Worm (Caenorhabditis elegans) whole organism, late embryonic: ENCODE results near the gene nlp-50.

Source experiments
- C38D4.7 ChIP-seq: fragments of 200-800 bp; sonication (Bioruptor generic); optimal IDR thresholded peaks from 2 replicates; lab custom pipeline; 2018; ENCODE audit warnings: mild to moderate bottlenecking, missing genetic modification characterization, moderate library complexity, missing compliant biosample characterization
- F13H6.1 ChIP-seq: sonication (generic microtip); optimal IDR thresholded peaks from 2 replicates; lab custom pipeline; 2016; ENCODE audit warnings: missing genetic modification characterization, missing compliant biosample characterization
- ahr-1 ChIP-seq: sonication (generic microtip); optimal IDR thresholded peaks from 2 replicates; lab custom pipeline; 2016; ENCODE audit warnings: missing genetic modification characterization, missing compliant biosample characterization
- ceh-19 ChIP-seq: fragments of 200-800 bp; sonication (Bioruptor generic); optimal IDR thresholded peaks from 2 replicates; lab custom pipeline; 2018; ENCODE audit warnings: mild to moderate bottlenecking, missing genetic modification characterization, missing compliant biosample characterization
- ceh-22 ChIP-seq: sonication (generic microtip); optimal IDR thresholded peaks from 2 replicates; lab custom pipeline; 2017; ENCODE audit warnings: missing biosample characterization, missing genetic modification characterization
- ceh-24 ChIP-seq: sonication (generic microtip); optimal IDR thresholded peaks from 2 replicates; lab custom pipeline; 2016; ENCODE audit warnings: mild to moderate bottlenecking, missing genetic modification characterization, missing compliant biosample characterization
- ceh-31 ChIP-seq: sonication (generic microtip); optimal IDR thresholded peaks from 2 replicates; lab custom pipeline; 2016; ENCODE audit warnings: missing genetic modification characterization, missing compliant biosample characterization
- ceh-34 ChIP-seq: sonication (generic microtip); optimal IDR thresholded peaks from 2 replicates; lab custom pipeline; 2016; ENCODE audit warnings: mild to moderate bottlenecking, missing genetic modification characterization, missing compliant biosample characterization
- ceh-45 ChIP-seq: fragments of 200-800 bp; sonication (Bioruptor generic); IDR thresholded peaks from 2 replicates; pipeline ENCODE4 v1.3.6; 2022; ENCODE audit warnings: missing genetic modification reagents, missing genetic modification characterization, missing compliant biosample characterization
- ceh-48 ChIP-seq: sonication (generic microtip); optimal IDR thresholded peaks from 2 replicates; lab custom pipeline; 2016; ENCODE audit warnings: missing genetic modification characterization, inconsistent platforms, missing compliant biosample characterization
- ceh-6 ChIP-seq: fragments of 200-800 bp; sonication (Bioruptor generic); optimal IDR thresholded peaks from 2 replicates; lab custom pipeline; 2018; ENCODE audit warnings: mild to moderate bottlenecking, missing genetic modification characterization, missing compliant biosample characterization
- dve-1 ChIP-seq: sonication (generic microtip); optimal IDR thresholded peaks from 2 replicates; lab custom pipeline; 2017; ENCODE audit warnings: antibody characterized with exemption, mild to moderate bottlenecking, missing genetic modification characterization, missing compliant biosample characterization
- eyg-1 ChIP-seq: sonication (generic microtip); optimal IDR thresholded peaks from 2 replicates; lab custom pipeline; 2016; ENCODE audit warnings: missing genotype, missing genetic modification characterization, missing compliant biosample characterization
- fax-1 ChIP-seq: sonication (generic microtip); optimal IDR thresholded peaks from 2 replicates; lab custom pipeline; 2016; ENCODE audit warnings: missing genotype, missing genetic modification characterization, missing compliant biosample characterization
- fkh-6 ChIP-seq: sonication (generic microtip); optimal IDR thresholded peaks from 2 replicates; lab custom pipeline; 2016; ENCODE audit warnings: missing genetic modification characterization, missing compliant biosample characterization
- hlh-30 ChIP-seq: sonication (generic microtip); optimal IDR thresholded peaks from 2 replicates; lab custom pipeline; 2017; ENCODE audit warnings: antibody characterized with exemption, missing genetic modification characterization, missing compliant biosample characterization; ENCODE audit not compliant: insufficient read depth
- hlh-8 ChIP-seq: sonication (generic microtip); optimal IDR thresholded peaks from 2 replicates; lab custom pipeline; 2016; ENCODE audit warnings: missing genotype, missing genetic modification characterization, missing compliant biosample characterization
- lim-6 ChIP-seq: sonication (generic microtip); optimal IDR thresholded peaks from 2 replicates; lab custom pipeline; 2016; ENCODE audit warnings: missing genetic modification characterization, missing compliant biosample characterization
- madf-2 ChIP-seq: sonication (generic microtip); optimal IDR thresholded peaks from 2 replicates; lab custom pipeline; 2017; ENCODE audit warnings: missing genetic modification characterization, missing compliant biosample characterization
- nfya-1 ChIP-seq: sonication (generic microtip); optimal IDR thresholded peaks from 2 replicates; lab custom pipeline; 2017; ENCODE audit warnings: missing genetic modification characterization, mild to moderate bottlenecking, missing compliant biosample characterization, antibody characterized with exemption, moderate library complexity
- nhr-11 ChIP-seq: fragments of 150-350 bp; optimal IDR thresholded peaks from 2 replicates; lab custom pipeline; 2014; ENCODE audit warnings: missing biosample characterization, missing genetic modification characterization
- nhr-232 ChIP-seq: sonication (generic microtip); optimal IDR thresholded peaks from 2 replicates; lab custom pipeline; 2016; ENCODE audit warnings: missing genetic modification characterization, missing compliant biosample characterization
- npax-4 ChIP-seq: sonication (generic microtip); optimal IDR thresholded peaks from 2 replicates; lab custom pipeline; 2016; ENCODE audit warnings: missing genetic modification characterization, missing compliant biosample characterization
- odd-2 ChIP-seq: sonication (generic microtip); optimal IDR thresholded peaks from 2 replicates; lab custom pipeline; 2017; ENCODE audit warnings: antibody characterized with exemption, mild to moderate bottlenecking, missing genetic modification characterization, missing compliant biosample characterization
- pat-9 ChIP-seq: fragments of 200-800 bp; sonication (Bioruptor generic); optimal IDR thresholded peaks from 2 replicates; lab custom pipeline; 2018; ENCODE audit warnings: mild to moderate bottlenecking, missing genetic modification characterization, moderate library complexity, missing compliant biosample characterization
- pha-2 ChIP-seq: sonication (generic microtip); optimal IDR thresholded peaks from 2 replicates; lab custom pipeline; 2017; ENCODE audit warnings: mild to moderate bottlenecking, missing genetic modification characterization, missing compliant biosample characterization
- pros-1 ChIP-seq: fragments of 150-350 bp; optimal IDR thresholded peaks from 2 replicates; lab custom pipeline; 2014; ENCODE audit warnings: missing biosample characterization, missing genetic modification reagents, missing genetic modification characterization
- rnt-1 ChIP-seq: sonication (generic microtip); optimal IDR thresholded peaks from 2 replicates; lab custom pipeline; 2016; ENCODE audit warnings: missing genetic modification characterization, missing compliant biosample characterization
- sox-2 ChIP-seq: fragments of 200-800 bp; sonication (Bioruptor generic); IDR thresholded peaks from 2 replicates; pipeline ENCODE4 v1.3.6; 2022; ENCODE audit warnings: missing genetic modification reagents, missing genetic modification characterization, missing compliant biosample characterization
- tbx-2 ChIP-seq: sonication (generic microtip); optimal IDR thresholded peaks from 2 replicates; lab custom pipeline; 2016; ENCODE audit warnings: missing genetic modification characterization, missing compliant biosample characterization
- ttx-3 ChIP-seq: sonication (generic microtip); optimal IDR thresholded peaks from 2 replicates; lab custom pipeline; 2016; ENCODE audit warnings: missing genetic modification reagents, missing genetic modification characterization, missing compliant biosample characterization
- unc-3 ChIP-seq, 2 experiments: fragments of 200-800 bp in 1 of 2; sonication (Bioruptor generic) in 1 of 2; sonication (generic microtip) in 1 of 2; conservative IDR thresholded peaks in 1 of 2; optimal IDR thresholded peaks in 1 of 2; 2 replicates each; pipeline versions ENCODE4 v1.3.6 to Lab custom; 2016 to 2022; ENCODE audit warnings: missing compliant biosample characterization in 2 of 2, missing genetic modification characterization in 2 of 2, missing genetic modification reagents in 1 of 2
- unc-42 ChIP-seq: sonication (generic microtip); optimal IDR thresholded peaks from 2 replicates; lab custom pipeline; 2016; ENCODE audit warnings: missing genotype, missing genetic modification characterization, missing compliant biosample characterization
- zip-5 ChIP-seq: sonication (generic microtip); optimal IDR thresholded peaks from 2 replicates; lab custom pipeline; 2016; ENCODE audit warnings: missing genetic modification characterization, missing compliant biosample characterization

Gene nlp-50

ce11 chrII:6807162-6807561 lies 42.3 kb downstream of the nlp-50 start, which contains the start of gene F31E8.5:
Gene F31E8.5 (minus strand): TSS chrII:6807262.
- no peak for TF ChIP-seq ceh-6 (GFP tag; lab: Kevin White, UChicago)
- TF ChIP-seq nfya-1 (tag; lab: Kevin White, UChicago) = no peak
- TF ChIP-seq odd-2 = no peak
- TF ChIP-seq hlh-30 (tag; lab: Kevin White, UChicago) = no peak
- no peak for TF ChIP-seq ttx-3 (tag; lab: Kevin White, UChicago)

- TF ChIP-seq ceh-31 (tag; lab: Kevin White, UChicago) (peak; percentile 44), tbx-2 (tag; lab: Kevin White, UChicago) (peak; percentile 3), ceh-19 (GFP tag; lab: Kevin White, UChicago) (no peak), nfya-1 (tag; lab: Kevin White, UChicago) (peak; percentile 36)
Measured at ce11 chrII:6808539-6808938, 43.7 kb downstream of the nlp-50 start.

- TF ChIP-seq nhr-11 (tag; lab: Kevin White, UChicago) = no peak
- TF ChIP-seq hlh-8 (tag; lab: Kevin White, UChicago) = no peak
- TF ChIP-seq pat-9 (tag; lab: Kevin White, UChicago) = no peak
- TF ChIP-seq npax-4 = no peak
Measured at ce11 chrII:6810663-6811062, 45.8 kb downstream of the nlp-50 start, which contains the start of gene snt-1. Gene snt-1 (plus strand): TSS chrII:6810963.

- TF ChIP-seq ceh-45 (GFP tag; lab: Robert Waterston, UW) (no peak), ceh-22 (tag; lab: Kevin White, UChicago) (no peak), madf-2 (tag; lab: Kevin White, UChicago) (no peak), pros-1 (tag; lab: Kevin White, UChicago) (no peak), lim-6 (tag; lab: Kevin White, UChicago) (no peak), pha-2 (tag; lab: Kevin White, UChicago) (no peak), dve-1 (tag; lab: Kevin White, UChicago) (no peak), ahr-1 (tag; lab: Kevin White, UChicago) (no peak), zip-5 (no peak), unc-42 (tag; lab: Kevin White, UChicago) (peak; percentile 26), unc-3 (GFP tag; conservative IDR thresholded peaks at IDR 0.05; lab: Robert Waterston, UW) (no peak), unc-3 (tag; optimal IDR thresholded peaks at IDR 0.05; lab: Kevin White, UChicago) (peak; percentile 63), C38D4.7 (GFP tag; lab: Kevin White, UChicago) (no peak), ceh-24 (no peak), nhr-232 (tag; lab: Kevin White, UChicago) (no peak), fkh-6 (tag; lab: Kevin White, UChicago) (no peak), fax-1 (no peak), eyg-1 (no peak), F13H6.1 (no peak), sox-2 (GFP tag; lab: Robert Waterston, UW) (no peak), ceh-34 (peak; percentile 31), ceh-48 (tag; lab: Kevin White, UChicago) (no peak), rnt-1 (tag; lab: Kevin White, UChicago) (no peak), ceh-31 (tag; lab: Kevin White, UChicago) (no peak)
Measured at ce11 chrII:6812514-6812913, 47.7 kb downstream of the nlp-50 start.
